Fruit fly (Drosophila melanogaster) whole organism: ENCODE measurements around the gene CG11350.

ENCODE experiments used
- CG8478 ChIP-seq: fragments of >200 bp; optimal IDR thresholded peaks from 2 replicates; lab custom pipeline; 2018; ENCODE audit warnings: inconsistent platforms
- EcR ChIP-seq, 2 experiments: fragments of >200 bp; optimal IDR thresholded peaks; 2 replicates each; lab custom pipeline; 2017; ENCODE audit warnings: missing biosample characterization in 2 of 2, missing genetic modification characterization in 2 of 2, missing genetic modification reagents in 2 of 2
- psq ChIP-seq: fragments of >200 bp; optimal IDR thresholded peaks from 2 replicates; lab custom pipeline; 2017
- usp ChIP-seq: fragments of >200 bp; optimal IDR thresholded peaks from 2 replicates; lab custom pipeline; 2017; ENCODE audit warnings: missing biosample characterization, missing genetic modification characterization, mixed read lengths

- TF ChIP-seq usp (no peak), EcR (GFP tag; optimal IDR thresholded peaks at IDR 0.05; lab: Kevin White, UChicago) (no peak), CG8478 (lab: Kevin White, UChicago) (no peak), psq (lab: Kevin White, UChicago) (no peak)
Measured at dm6 chr3L:4461454-4462045, 21.1 kb upstream of the CG11350 start, which contains the start of gene CG15023.
